Worm (Caenorhabditis elegans) whole organism, mixed stage, embryonic: Measurements from ENCODE around the gene Y22D7AL.10.

Source experiments
- cnd-1 ChIP-seq: fragments of 200-800 bp; sonication (Bioruptor generic); optimal IDR thresholded peaks from 2 replicates; lab custom pipeline; 2018; ENCODE audit warnings: mild to moderate bottlenecking, missing genetic modification characterization, missing compliant biosample characterization
- elt-1 ChIP-seq: sonication (generic microtip); optimal IDR thresholded peaks from 2 replicates; lab custom pipeline; 2017; ENCODE audit warnings: missing genetic modification characterization, mild to moderate bottlenecking, missing compliant biosample characterization, antibody characterized with exemption, moderate library complexity, borderline replicate concordance; ENCODE audit not compliant: insufficient read depth
- mab-5 ChIP-seq: fragments of 150-350 bp; optimal IDR thresholded peaks from 2 replicates; lab custom pipeline; 2014; ENCODE audit warnings: missing biosample characterization, missing genetic modification characterization
- mep-1 ChIP-seq: fragments of 150-350 bp; optimal IDR thresholded peaks from 2 replicates; lab custom pipeline; 2017; ENCODE audit warnings: missing biosample characterization, missing genetic modification reagents, missing genetic modification characterization, inconsistent platforms
- nhr-76 ChIP-seq: sonication (generic microtip); optimal IDR thresholded peaks from 2 replicates; lab custom pipeline; 2017; ENCODE audit warnings: missing biosample characterization, missing genetic modification characterization
- sptf-1 ChIP-seq: sonication (generic microtip); optimal IDR thresholded peaks from 2 replicates; lab custom pipeline; 2017; ENCODE audit warnings: mild to moderate bottlenecking, missing genetic modification characterization, moderate library complexity, missing compliant biosample characterization
- unc-39 ChIP-seq: fragments of 150-350 bp; optimal IDR thresholded peaks from 2 replicates; lab custom pipeline; 2014; ENCODE audit warnings: missing biosample characterization, missing genetic modification characterization
- zip-8 ChIP-seq: fragments of 150-350 bp; optimal IDR thresholded peaks from 2 replicates; lab custom pipeline; 2014; ENCODE audit warnings: missing biosample characterization, missing genetic modification characterization

DNA sequence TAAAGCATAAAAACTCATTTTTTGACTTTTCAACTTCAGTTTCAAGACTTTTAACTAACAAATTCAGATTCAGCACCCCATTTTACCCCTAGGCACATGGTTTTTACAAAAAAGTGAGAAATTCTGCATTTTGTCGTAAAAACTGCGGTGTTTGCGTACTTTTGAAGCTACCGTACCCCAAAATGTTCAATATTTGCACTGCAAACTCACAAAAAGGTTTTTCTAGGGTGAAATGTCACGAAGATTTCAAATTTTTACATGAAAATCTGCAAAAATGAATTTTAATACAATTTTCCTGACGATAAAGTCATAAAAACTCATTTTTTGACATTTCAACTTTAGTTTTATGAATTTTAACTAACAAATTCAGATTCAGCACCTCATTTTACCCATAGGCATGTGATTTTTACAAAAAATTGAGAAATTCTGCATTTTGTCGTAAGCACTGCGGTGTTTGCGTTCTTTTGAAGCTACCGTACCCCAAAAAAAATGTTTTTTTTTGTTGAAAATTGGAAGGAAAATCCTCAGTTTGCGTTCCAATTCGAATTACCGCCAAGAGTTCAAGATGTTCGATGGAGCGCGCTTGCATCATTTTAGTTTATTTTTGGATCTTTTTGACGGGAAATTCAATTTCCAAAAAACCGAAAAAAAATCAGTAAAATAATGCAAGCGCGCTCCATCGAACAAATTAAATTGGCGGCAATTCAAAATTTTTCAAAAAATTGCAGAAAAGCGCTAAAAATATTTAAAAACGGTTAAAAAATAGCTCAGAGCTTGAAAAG is 2.3 kb downstream of the Y22D7AL.10 start:
- TF ChIP-seq zip-8 = no peak
- no peak for TF ChIP-seq mep-1
- TF ChIP-seq sptf-1 (tag; lab: Kevin White, UChicago) = no peak
- no peak for TF ChIP-seq nhr-76 (tag; lab: Kevin White, UChicago)
- TF ChIP-seq mab-5 (tag; lab: Kevin White, UChicago) = no peak
- no peak for TF ChIP-seq elt-1
- no peak for TF ChIP-seq cnd-1 (tag; lab: Kevin White, UChicago)
- TF ChIP-seq unc-39 (tag; lab: Kevin White, UChicago) = no peak
